Fruit fly (Drosophila melanogaster): ENCODE data around the gene Cyp6a18.

- no peak for TF ChIP-seq CG8478 (optimal IDR thresholded peaks at IDR 0.05)
- no peak for TF ChIP-seq CTCF (optimal IDR thresholded peaks at IDR 0.05)
Measured at dm6 chr3R:27497616-27498015, 19.1 kb downstream of the Cyp6a18 start.
